Worm (Caenorhabditis elegans) whole organism, L4 larva: ENCODE data around the gene etc-1.
A peak's percentile ranks its signal among the peaks of the same experiment; 100 is the strongest.

ENCODE experiments used
- T20F7.1 ChIP-seq: fragments of 200-800 bp; sonication (Bioruptor generic); optimal IDR thresholded peaks from 2 replicates; lab custom pipeline; 2018; ENCODE audit warnings: mild to moderate bottlenecking, missing genetic modification characterization, missing compliant biosample characterization
- T26A8.4 ChIP-seq: fragments of 200-800 bp; sonication (Bioruptor generic); IDR thresholded peaks from 2 replicates; pipeline ENCODE4 v1.3.6; 2022; ENCODE audit warnings: missing genetic modification characterization, missing compliant biosample characterization
- Y105C5A.15 ChIP-seq: fragments of 200-800 bp; sonication (Bioruptor generic); IDR thresholded peaks from 2 replicates; pipeline ENCODE4 v1.3.6; 2022; ENCODE audit warnings: missing genetic modification characterization, missing compliant biosample characterization
- Y75B8A.6 ChIP-seq: fragments of 200-800 bp; sonication (Bioruptor generic); IDR thresholded peaks from 2 replicates; pipeline ENCODE4 v1.3.6; 2022; ENCODE audit warnings: missing genetic modification reagents, missing genetic modification characterization, missing compliant biosample characterization
- ZK337.2 ChIP-seq: fragments of 200-800 bp; sonication (Bioruptor generic); IDR thresholded peaks from 2 replicates; pipeline ENCODE4 v1.3.6; 2022; ENCODE audit warnings: missing genetic modification reagents, missing genetic modification characterization, missing compliant biosample characterization
- aha-1 ChIP-seq: fragments of 150-350 bp; peaks from one replicate; lab custom pipeline; 2014; ENCODE audit warnings: missing biosample characterization, missing genetic modification characterization
- arid-1 ChIP-seq: fragments of 200-800 bp; sonication (Bioruptor generic); conservative IDR thresholded peaks from 2 replicates; pipeline ENCODE4 v1.3.6; 2022; ENCODE audit warnings: missing genetic modification reagents, missing genetic modification characterization, missing compliant biosample characterization
- cey-2 ChIP-seq: sonication (generic microtip); optimal IDR thresholded peaks from 3 replicates; lab custom pipeline; 2017; ENCODE audit warnings: missing genetic modification characterization, mild to moderate bottlenecking, missing compliant biosample characterization, antibody characterized with exemption, borderline replicate concordance; ENCODE audit not compliant: insufficient read depth
- ctbp-1 ChIP-seq: fragments of 200-800 bp; sonication (Bioruptor generic); IDR thresholded peaks from 2 replicates; pipeline ENCODE4 v1.3.6; 2022; ENCODE audit warnings: missing genetic modification reagents, missing genetic modification characterization, missing compliant biosample characterization
- daf-16 ChIP-seq, 3 experiments: sonication (generic microtip); optimal IDR thresholded peaks; 2 replicates each; lab custom pipeline; 2016 to 2017; ENCODE audit warnings: missing genetic modification characterization in 3 of 3, missing genetic modification reagents in 3 of 3, mild to moderate bottlenecking in 2 of 3, missing compliant biosample characterization in 2 of 3, missing biosample characterization in 1 of 3, moderate library complexity in 1 of 3
- dmd-6 ChIP-seq: fragments of 200-800 bp; sonication (Bioruptor generic); IDR thresholded peaks from 2 replicates; pipeline ENCODE4 v1.3.6; 2022; ENCODE audit warnings: missing genetic modification reagents, missing genetic modification characterization, missing compliant biosample characterization
- dve-1 ChIP-seq: sonication (generic microtip); optimal IDR thresholded peaks from 2 replicates; lab custom pipeline; 2017; ENCODE audit warnings: antibody characterized with exemption, mild to moderate bottlenecking, missing genetic modification characterization, missing compliant biosample characterization; ENCODE audit not compliant: insufficient read depth
- egl-27 ChIP-seq: sonication (generic microtip); optimal IDR thresholded peaks from 3 replicates; lab custom pipeline; 2017; ENCODE audit warnings: missing biosample characterization, missing genetic modification reagents, missing genetic modification characterization
- hif-1 ChIP-seq, 2 experiments: sonication (generic microtip); optimal IDR thresholded peaks; 2 replicates each; lab custom pipeline; 2016 to 2017; ENCODE audit warnings: missing compliant biosample characterization in 2 of 2, missing genetic modification characterization in 2 of 2, missing genetic modification reagents in 2 of 2, missing genotype in 2 of 2, mild to moderate bottlenecking in 1 of 2
- hlh-11 ChIP-seq: fragments of 200-800 bp; sonication (Bioruptor generic); optimal IDR thresholded peaks from 2 replicates; lab custom pipeline; 2018; ENCODE audit warnings: mild to moderate bottlenecking, missing genetic modification characterization, missing compliant biosample characterization
- hlh-30 ChIP-seq: sonication (generic microtip); optimal IDR thresholded peaks from 2 replicates; lab custom pipeline; 2017; ENCODE audit warnings: antibody characterized with exemption, mild to moderate bottlenecking, missing genetic modification characterization, missing compliant biosample characterization; ENCODE audit not compliant: insufficient read depth
- mdl-1 ChIP-seq, 2 experiments: fragments of 150-350 bp in 1 of 2; sonication (generic microtip) in 1 of 2; optimal IDR thresholded peaks; 2 replicates each; lab custom pipeline; 2014 to 2017; ENCODE audit warnings: missing biosample characterization in 2 of 2, missing genetic modification characterization in 2 of 2
- mdt-29 ChIP-seq: fragments of 200-800 bp; sonication (Bioruptor generic); IDR thresholded peaks from 2 replicates; pipeline ENCODE4 v1.3.6; 2022; ENCODE audit warnings: missing genetic modification reagents, missing genetic modification characterization, missing compliant biosample characterization
- mxl-2 ChIP-seq: fragments of 200-800 bp; sonication (Bioruptor generic); conservative IDR thresholded peaks from 2 replicates; pipeline ENCODE4 v1.3.6; 2022; ENCODE audit warnings: missing genetic modification reagents, missing genetic modification characterization, missing compliant biosample characterization
- mxl-3 ChIP-seq: fragments of 200-800 bp; sonication (Bioruptor generic); optimal IDR thresholded peaks from 2 replicates; lab custom pipeline; 2018; ENCODE audit warnings: mild to moderate bottlenecking, missing genetic modification characterization, missing compliant biosample characterization
- nhr-11 ChIP-seq: fragments of 150-350 bp; optimal IDR thresholded peaks from 2 replicates; lab custom pipeline; 2014; ENCODE audit warnings: missing biosample characterization, missing genetic modification characterization
- nhr-111 ChIP-seq: fragments of 200-800 bp; sonication (Bioruptor generic); optimal IDR thresholded peaks from 2 replicates; lab custom pipeline; 2018; ENCODE audit warnings: mild to moderate bottlenecking, missing genetic modification characterization, missing compliant biosample characterization
- nhr-28 ChIP-seq: fragments of 150-350 bp; optimal IDR thresholded peaks from 2 replicates; lab custom pipeline; 2014; ENCODE audit warnings: missing biosample characterization, missing genetic modification characterization
- nhr-41 ChIP-seq: fragments of 200-800 bp; sonication (Bioruptor generic); IDR thresholded peaks from 2 replicates; pipeline ENCODE4 v1.3.6; 2022; ENCODE audit warnings: missing genetic modification reagents, missing genetic modification characterization, missing compliant biosample characterization
- nhr-48 ChIP-seq: sonication (generic microtip); optimal IDR thresholded peaks from 2 replicates; lab custom pipeline; 2016; ENCODE audit warnings: mild to moderate bottlenecking, missing genetic modification characterization, missing compliant biosample characterization
- nhr-6 ChIP-seq: fragments of 150-350 bp; optimal IDR thresholded peaks from 2 replicates; lab custom pipeline; 2014; ENCODE audit warnings: missing biosample characterization, missing genetic modification characterization
- nhr-76 ChIP-seq: fragments of 150-350 bp; optimal IDR thresholded peaks from 2 replicates; lab custom pipeline; 2014; ENCODE audit warnings: missing biosample characterization, missing genetic modification characterization
- nhr-77 ChIP-seq: fragments of 150-350 bp; optimal IDR thresholded peaks from 2 replicates; lab custom pipeline; 2014; ENCODE audit warnings: missing biosample characterization, missing genetic modification characterization
- pha-4 ChIP-seq, 2 experiments: fragments of 150-350 bp in 1 of 2; fragments of 200-800 bp in 1 of 2; sonication (Bioruptor generic) in 1 of 2; IDR thresholded peaks in 1 of 2; optimal IDR thresholded peaks in 1 of 2; 2 replicates each; pipeline versions ENCODE4 v1.3.6 to Lab custom; 2014 to 2022; ENCODE audit warnings: missing genetic modification characterization in 2 of 2, missing genetic modification reagents in 2 of 2, missing biosample characterization in 1 of 2, missing compliant biosample characterization in 1 of 2
- php-3 ChIP-seq: fragments of 200-800 bp; sonication (Bioruptor generic); IDR thresholded peaks from 2 replicates; pipeline ENCODE4 v1.3.6; 2022; ENCODE audit warnings: missing genetic modification reagents, missing genetic modification characterization, missing compliant biosample characterization
- pqm-1 ChIP-seq: sonication (generic microtip); optimal IDR thresholded peaks from 2 replicates; lab custom pipeline; 2017; ENCODE audit warnings: missing biosample characterization, missing genetic modification characterization
- spr-1 ChIP-seq: sonication (generic microtip); optimal IDR thresholded peaks from 2 replicates; lab custom pipeline; 2016; ENCODE audit warnings: mild to moderate bottlenecking, missing genetic modification characterization, missing compliant biosample characterization
- tra-1 ChIP-seq: fragments of 200-800 bp; sonication (Bioruptor generic); IDR thresholded peaks from 2 replicates; pipeline ENCODE4 v1.3.6; 2022; ENCODE audit warnings: missing genetic modification reagents, missing genetic modification characterization, missing compliant biosample characterization
- unc-62 ChIP-seq, 3 experiments: fragments of 150-350 bp in 1 of 3; sonication (generic microtip); optimal IDR thresholded peaks in 2 of 3; peaks in 1 of 3; 1 replicate in 1 of 3; 2 replicates in 2 of 3; lab custom pipeline; 2014 to 2017; ENCODE audit warnings: missing biosample characterization in 3 of 3, missing genetic modification characterization in 3 of 3, missing genetic modification reagents in 3 of 3, missing genotype in 1 of 3
- zfp-2 ChIP-seq: sonication (generic microtip); optimal IDR thresholded peaks from 2 replicates; lab custom pipeline; 2016; ENCODE audit warnings: mild to moderate bottlenecking, missing genetic modification characterization, missing compliant biosample characterization
- ztf-7 ChIP-seq: fragments of 150-350 bp; optimal IDR thresholded peaks from 2 replicates; lab custom pipeline; 2014; ENCODE audit warnings: missing biosample characterization, missing genetic modification characterization

etc-1 gene

DNA sequence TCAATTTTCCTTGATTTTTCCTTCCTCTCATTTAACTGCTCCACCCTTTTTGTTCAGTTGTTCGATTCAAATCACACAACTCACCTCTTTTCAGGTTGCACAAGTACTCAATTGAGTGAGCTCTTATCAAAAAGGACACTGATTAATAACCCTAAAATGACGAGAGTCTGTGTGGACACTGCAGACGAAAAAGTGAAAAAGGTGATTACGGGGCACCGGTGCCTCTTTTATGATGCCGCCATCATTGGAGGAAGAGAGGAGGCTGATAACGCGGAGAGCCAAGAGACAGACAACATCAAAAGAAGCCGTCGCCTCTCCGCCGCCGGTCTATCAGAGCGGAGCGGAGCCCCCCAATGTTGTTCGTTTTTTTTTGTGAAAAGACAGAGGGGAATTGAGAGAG, 39.5 kb upstream of the etc-1 start, which contains the start of gene sptf-2:
Gene sptf-2 (plus strand): TSS at position 297 of the 400 bp plus-strand sequence.
- TF ChIP-seq dmd-6 (GFP tag; lab: Robert Waterston, UW) (peak; percentile 84), nhr-77 (peak; percentile 76), cey-2 (tag; lab: Kevin White, UChicago) (no peak), tra-1 (GFP tag; lab: Robert Waterston, UW) (peak; percentile 86), pqm-1 (tag; lab: Kevin White, UChicago) (peak; percentile 97), mxl-2 (GFP tag; lab: Robert Waterston, UW) (no peak), pha-4 (GFP tag; IDR thresholded peaks at IDR 0.05; lab: Robert Waterston, UW) (peak; percentile 34; the same call in 1 of the 2 replicates), pha-4 (tag; optimal IDR thresholded peaks at IDR 0.05; lab: Kevin White, UChicago) (no peak), nhr-28 (tag; lab: Kevin White, UChicago) (peak; percentile 92), daf-16 (GFP tag; optimal IDR thresholded peaks at IDR 0.05; lab: Kevin White, UChicago) (peak in 1 of 2 experiments; percentile 7), daf-16 (tag; optimal IDR thresholded peaks at IDR 0.05; lab: Kevin White, UChicago) (peak; percentile 85), hif-1 (tag; optimal IDR thresholded peaks at IDR 0.05; lab: Kevin White, UChicago) (no peak), nhr-6 (tag; lab: Kevin White, UChicago) (peak; percentile 59), nhr-41 (peak; percentile 64; the same call in 1 of the 2 replicates), spr-1 (tag; lab: Kevin White, UChicago) (no peak), hlh-11 (peak; percentile 87), nhr-48 (tag; lab: Kevin White, UChicago) (peak; percentile 21), aha-1 (peak; percentile 50), php-3 (GFP tag; lab: Robert Waterston, UW) (peak; percentile 97), dve-1 (peak; percentile 79), mxl-3 (GFP tag; lab: Kevin White, UChicago) (peak; percentile 52), ZK337.2 (no peak), nhr-11 (tag; lab: Kevin White, UChicago) (no peak)

- no peak for TF ChIP-seq ztf-7 (tag; lab: Kevin White, UChicago)
- TF ChIP-seq unc-62 (GFP tag; optimal IDR thresholded peaks at IDR 0.05 in 1 of 2; lab: Kevin White, UChicago) = peak in 1 of 2 experiments; percentile 78
- TF ChIP-seq unc-62 (tag; optimal IDR thresholded peaks at IDR 0.05; lab: Kevin White, UChicago) = no peak
- no peak for TF ChIP-seq hlh-11
Observed at ce11 chrII:8626598-8626997, 38.0 kb upstream of the etc-1 start.

DNA sequence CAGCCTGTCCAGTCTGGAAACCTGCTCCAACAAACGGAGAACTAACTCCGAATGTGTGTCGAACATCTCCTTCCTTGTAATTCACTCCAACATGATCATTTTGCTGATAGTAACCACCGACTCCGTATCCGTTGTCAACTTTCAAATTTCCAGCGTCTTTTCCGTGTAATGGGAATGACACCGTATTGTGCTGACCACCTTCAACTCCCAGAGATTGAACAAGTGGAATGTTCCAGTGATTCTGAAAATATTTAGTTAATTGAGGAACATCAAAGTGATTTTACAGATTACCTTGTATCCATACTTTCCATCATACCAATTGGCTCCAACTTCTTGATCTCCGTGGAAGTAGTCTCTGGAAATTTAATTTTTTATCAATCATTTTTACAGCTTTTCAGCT, 36.7 kb upstream of the etc-1 start:
- TF ChIP-seq nhr-111 = no peak
- TF ChIP-seq aha-1 = peak; percentile 93
- TF ChIP-seq, all 104 proteins: peak for 1

- TF ChIP-seq hlh-11 (no peak), nhr-28 (tag; lab: Kevin White, UChicago) (peak; percentile 16), ztf-7 (tag; lab: Kevin White, UChicago) (no peak), mdl-1 (tag; optimal IDR thresholded peaks at IDR 0.05; lab: Kevin White, UChicago) (no peak), ctbp-1 (GFP tag; lab: Robert Waterston, UW) (no peak), arid-1 (GFP tag; lab: Robert Waterston, UW) (no peak), mdt-29 (GFP tag; lab: Robert Waterston, UW) (no peak), nhr-76 (tag; lab: Kevin White, UChicago) (no peak), T26A8.4 (GFP tag; lab: Robert Waterston, UW) (no peak), Y75B8A.6 (no peak), php-3 (GFP tag; lab: Robert Waterston, UW) (no peak), egl-27 (tag; lab: Kevin White, UChicago) (no peak), T20F7.1 (GFP tag; lab: Kevin White, UChicago) (no peak), zfp-2 (no peak), mxl-3 (GFP tag; lab: Kevin White, UChicago) (peak; percentile 5), hlh-30 (tag; lab: Kevin White, UChicago) (peak; percentile 45), Y105C5A.15 (GFP tag; lab: Robert Waterston, UW) (no peak)
Observed at ce11 chrII:8630088-8630487, 34.5 kb upstream of the etc-1 start, which contains the start of gene T22C8.6. T22C8.6 (minus strand) TSS chrII:8630281.
